Fruit fly (Drosophila melanogaster) whole organism, prepupa: Measurements from ENCODE around the gene Nubp2.

Experiments
- Blimp-1 ChIP-seq: fragments of 200-800 bp; sonication (Bioruptor generic); optimal IDR thresholded peaks from 3 replicates; lab custom pipeline; 2017; ENCODE audit warnings: missing biosample characterization, missing genetic modification characterization, mild to moderate bottlenecking, moderate library complexity, missing genetic modification reagents
- CG10669 ChIP-seq: fragments of 200-800 bp; sonication (Bioruptor generic); optimal IDR thresholded peaks from 3 replicates; lab custom pipeline; 2018; ENCODE audit warnings: missing biosample characterization, mild to moderate bottlenecking, missing genetic modification characterization, moderate library complexity
- CG1621 ChIP-seq: fragments of 200-800 bp; sonication (Bioruptor generic); optimal IDR thresholded peaks from 3 replicates; lab custom pipeline; 2018; ENCODE audit warnings: missing biosample characterization, mild to moderate bottlenecking, missing genetic modification characterization
- CG34406 ChIP-seq: fragments of 200-800 bp; sonication (Bioruptor generic); optimal IDR thresholded peaks from 3 replicates; lab custom pipeline; 2016; ENCODE audit warnings: missing biosample characterization, missing genetic modification characterization
- CG6163 ChIP-seq: fragments of 200-800 bp; sonication (Bioruptor generic); IDR thresholded peaks from 3 replicates; pipeline ENCODE4 v1.3.6; 2022; ENCODE audit warnings: missing biosample characterization, missing genetic modification characterization
- Lpt ChIP-seq: fragments of 200-800 bp; sonication (Bioruptor generic); optimal IDR thresholded peaks from 3 replicates; lab custom pipeline; 2016; ENCODE audit warnings: missing biosample characterization, missing genetic modification characterization
- Sox15 ChIP-seq: fragments of 200-800 bp; sonication (Bioruptor generic); optimal IDR thresholded peaks from 3 replicates; lab custom pipeline; 2016; ENCODE audit warnings: missing biosample characterization, missing genetic modification characterization
- achi ChIP-seq: fragments of 200-800 bp; sonication (Bioruptor generic); optimal IDR thresholded peaks from 3 replicates; lab custom pipeline; 2016; ENCODE audit warnings: missing biosample characterization, missing genetic modification characterization
- acj6 ChIP-seq: fragments of 200-800 bp; sonication (Bioruptor generic); optimal IDR thresholded peaks from 3 replicates; lab custom pipeline; 2016; ENCODE audit warnings: missing biosample characterization, missing genetic modification characterization

DNA sequence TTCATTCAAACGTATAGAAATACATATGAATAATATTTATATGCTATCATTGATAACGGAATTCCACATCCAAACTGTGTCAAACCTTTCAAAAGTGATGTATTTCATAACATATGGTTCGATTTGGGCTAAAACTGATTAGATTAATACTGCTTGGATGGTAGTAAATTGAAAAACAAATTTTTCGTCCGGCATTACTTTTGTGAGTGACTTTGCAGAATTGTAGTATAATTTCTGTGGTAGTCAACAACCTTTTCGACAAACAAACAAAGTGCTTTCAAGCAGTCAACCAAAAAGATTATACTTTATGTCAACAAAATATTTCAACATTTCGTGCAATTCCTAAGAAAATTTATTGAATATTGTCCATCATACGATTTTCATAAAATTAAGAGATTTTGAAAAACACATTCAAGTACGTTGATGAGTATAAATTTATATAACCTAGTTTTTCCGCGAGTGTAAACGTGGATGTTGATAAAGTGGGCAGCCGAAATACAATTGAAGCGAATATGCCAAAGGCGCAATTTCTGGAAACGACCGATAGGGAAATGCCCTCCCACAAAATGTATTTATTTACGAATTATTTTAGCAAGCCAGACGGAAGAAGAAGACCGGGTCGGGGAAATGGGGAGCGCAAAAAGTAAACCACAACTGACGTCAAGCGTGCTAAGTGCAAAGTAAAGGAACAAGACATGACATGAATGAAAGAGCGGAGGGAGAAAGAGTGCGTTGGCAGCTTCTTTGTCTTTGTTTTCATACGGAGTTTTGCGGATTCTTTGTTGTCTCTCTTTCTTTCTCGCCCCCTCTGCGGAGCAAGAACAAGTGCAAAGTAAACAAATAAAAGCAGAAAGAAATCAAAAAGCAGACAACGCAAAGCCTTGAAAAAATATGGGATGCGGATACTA, 8.2 kb upstream of the Nubp2 start:
- peak; percentile 13 for TF ChIP-seq Blimp-1 (GFP tag; lab: Kevin White, UChicago)
- peak; percentile 22 for TF ChIP-seq achi (GFP tag; lab: Kevin White, UChicago)
- TF ChIP-seq CG10669 (GFP tag; lab: Kevin White, UChicago), result peak; percentile 5
- no peak for TF ChIP-seq Sox15 (GFP tag; lab: Kevin White, UChicago)
- TF ChIP-seq acj6 (GFP tag; lab: Kevin White, UChicago), result peak; percentile 10
- TF ChIP-seq CG34406 (GFP tag; lab: Kevin White, UChicago), result no peak
- TF ChIP-seq CG1621 (tag; lab: Kevin White, UChicago), result peak; percentile 47
- TF ChIP-seq Lpt, result peak; percentile 41
- peak; percentile 88 for TF ChIP-seq CG6163 (GFP tag; lab: Robert Waterston, UW)
